Fruit fly (Drosophila melanogaster) S2 (cell line): ENCODE data around the gene CG34297.

Experiments
- CG8478 ChIP-seq: fragments of >200 bp; optimal IDR thresholded peaks from 2 replicates; lab custom pipeline; 2018
- CTCF ChIP-seq, 2 experiments: fragments of >200 bp; optimal IDR thresholded peaks; 2 replicates each; lab custom pipeline; 2018

dm6 chr3R:6764848-6765247 is 17.0 kb upstream of the CG34297 start:
- no peak for TF ChIP-seq CG8478 (lab: Kevin White, UChicago)
- TF ChIP-seq CTCF (optimal IDR thresholded peaks at IDR 0.05; lab: Kevin White, UChicago), result no peak
